4 worm cellular contexts compared by ENCODE assay signal in the genomic region with DNA sequence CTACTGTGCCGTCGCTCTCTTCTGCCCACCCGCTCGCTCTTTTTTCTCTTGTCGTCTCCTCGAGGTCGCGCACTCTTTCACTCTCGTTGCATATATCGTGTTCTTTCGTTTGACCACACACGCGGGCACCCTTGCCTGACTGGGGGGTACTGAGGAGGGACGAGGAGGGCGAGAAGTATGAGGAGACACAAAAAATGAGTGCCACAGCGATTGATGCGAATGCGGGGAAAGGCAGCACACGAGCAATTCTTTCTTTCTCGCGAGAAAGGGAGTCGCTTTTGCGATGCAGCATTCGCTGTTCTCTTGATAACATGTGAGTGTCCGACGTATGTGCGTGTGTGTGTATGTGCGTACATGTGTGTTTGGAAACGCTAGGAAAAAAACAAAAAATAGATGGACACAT.
TF ChIP-seq lines count a peak whose summit lies in the region.

No protein-coding gene starts in this region.

TF ChIP-seq in whole organism, L2 larva, 48 proteins besides CTCF, POLR2A, EP300 and RAD21 (continues in another document):
- peak; percentile 34 for TF ChIP-seq sma-3 (GFP tag; optimal IDR thresholded peaks at IDR 0.05; lab: Kevin White, UChicago)
- TF ChIP-seq elt-3 (tag; optimal IDR thresholded peaks at IDR 0.05; lab: Kevin White, UChicago), result no peak
- peak; percentile 11 for TF ChIP-seq nhr-25 (tag; optimal IDR thresholded peaks at IDR 0.05; lab: Kevin White, UChicago)
- TF ChIP-seq unc-62 (GFP tag; optimal IDR thresholded peaks at IDR 0.05; lab: Kevin White, UChicago), result peak; percentile 12
- peak; percentile 50 for TF ChIP-seq nhr-6 (tag; optimal IDR thresholded peaks at IDR 0.05; lab: Kevin White, UChicago)
- TF ChIP-seq zag-1 (tag; optimal IDR thresholded peaks at IDR 0.05; lab: Kevin White, UChicago), result peak; percentile 87
- peak; percentile 25 to 73 for TF ChIP-seq lsy-2 (tag; optimal IDR thresholded peaks at IDR 0.05; lab: Kevin White, UChicago)
- no peak for TF ChIP-seq nhr-77 (tag; optimal IDR thresholded peaks at IDR 0.05; lab: Kevin White, UChicago)
- TF ChIP-seq ztf-4 (tag; optimal IDR thresholded peaks at IDR 0.05; lab: Kevin White, UChicago), result peak; percentile 83
- TF ChIP-seq unc-39 (tag; optimal IDR thresholded peaks at IDR 0.05; lab: Kevin White, UChicago), result no peak
- TF ChIP-seq lin-13 (GFP tag; optimal IDR thresholded peaks at IDR 0.05; lab: Kevin White, UChicago), result peak; percentile 59
- TF ChIP-seq lin-11 (tag; optimal IDR thresholded peaks at IDR 0.05; lab: Kevin White, UChicago), result peak; percentile 64
- peak; percentile 93 for TF ChIP-seq F13H6.1 (tag; optimal IDR thresholded peaks at IDR 0.05; lab: Kevin White, UChicago)
- peak; percentile 92 for TF ChIP-seq C34F6.9 (tag; optimal IDR thresholded peaks at IDR 0.05; lab: Kevin White, UChicago)
- no peak for TF ChIP-seq blmp-1 (tag; optimal IDR thresholded peaks at IDR 0.05; lab: Kevin White, UChicago; ENCODE audit: insufficient read depth)
- peak; percentile 81 for TF ChIP-seq fos-1 (tag; optimal IDR thresholded peaks at IDR 0.05; lab: Kevin White, UChicago)
- TF ChIP-seq snpc-4 (tag; optimal IDR thresholded peaks at IDR 0.05; lab: Kevin White, UChicago), result peak; percentile 50
- TF ChIP-seq mbf-1 (tag; optimal IDR thresholded peaks at IDR 0.05; lab: Kevin White, UChicago), result no peak
- peak; percentile 95 for TF ChIP-seq nhr-129 (tag; optimal IDR thresholded peaks at IDR 0.05; lab: Kevin White, UChicago)
- TF ChIP-seq mdl-1 (tag; optimal IDR thresholded peaks at IDR 0.05; lab: Kevin White, UChicago), result peak; percentile 77 to 93
- TF ChIP-seq egl-27 (tag; optimal IDR thresholded peaks at IDR 0.05; lab: Kevin White, UChicago), result peak; percentile 79
- TF ChIP-seq nhr-21 (tag; optimal IDR thresholded peaks at IDR 0.05; lab: Kevin White, UChicago), result peak; percentile 74

TF ChIP-seq in whole organism, L4 larva, 104 proteins besides CTCF, POLR2A, EP300 and RAD21 (continues in another document):
- no peak for TF ChIP-seq mdt-29 (GFP tag; IDR thresholded peaks at IDR 0.05; lab: Robert Waterston, UW)
- TF ChIP-seq snpc-4 (tag; optimal IDR thresholded peaks at IDR 0.05; lab: Kevin White, UChicago), result no peak
- TF ChIP-seq zfp-2 (tag; optimal IDR thresholded peaks at IDR 0.05; lab: Kevin White, UChicago), result peak; percentile 33
- no peak for TF ChIP-seq Y105C5A.15 (GFP tag; IDR thresholded peaks at IDR 0.05; lab: Robert Waterston, UW)
- TF ChIP-seq nhr-25 (tag; optimal IDR thresholded peaks at IDR 0.05; lab: Kevin White, UChicago; ENCODE audit: borderline replicate concordance, insufficient read depth), result peak; percentile 75
- peak; percentile 94 for TF ChIP-seq mep-1 (tag; optimal IDR thresholded peaks at IDR 0.05; lab: Kevin White, UChicago)
- peak; percentile 86 for TF ChIP-seq nhr-11 (tag; optimal IDR thresholded peaks at IDR 0.05; lab: Kevin White, UChicago)
- peak; percentile 13 for TF ChIP-seq jun-1 (tag; optimal IDR thresholded peaks at IDR 0.05; lab: Kevin White, UChicago)
- TF ChIP-seq ceh-62 (tag; optimal IDR thresholded peaks at IDR 0.05; lab: Kevin White, UChicago), result no peak
- no peak for TF ChIP-seq daf-12 (tag; optimal IDR thresholded peaks at IDR 0.05; lab: Kevin White, UChicago)
- no peak for TF ChIP-seq daf-19 (GFP tag; conservative IDR thresholded peaks at IDR 0.05; lab: Robert Waterston, UW)
- peak; percentile 92 for TF ChIP-seq tra-1 (GFP tag; IDR thresholded peaks at IDR 0.05; lab: Robert Waterston, UW)
- TF ChIP-seq R02D3.7 (tag; optimal IDR thresholded peaks at IDR 0.05; lab: Kevin White, UChicago), result no peak
- 0 out of 4 replicates have a peak, but pooled peaks of 1 of the 2 experiments have one; percentile 33 for TF ChIP-seq madf-5 (GFP tag; IDR thresholded peaks at IDR 0.05; lab: Robert Waterston, UW)
- peak; percentile 64 for TF ChIP-seq nhr-77 (tag; optimal IDR thresholded peaks at IDR 0.05; lab: Kevin White, UChicago)
- TF ChIP-seq dve-1 (tag; optimal IDR thresholded peaks at IDR 0.05; lab: Kevin White, UChicago; ENCODE audit: insufficient read depth), result peak; percentile 83
- TF ChIP-seq ceh-20 (GFP tag; IDR thresholded peaks at IDR 0.05; lab: Robert Waterston, UW), result peak; percentile 57; the same call in 1 of the 2 replicates
- TF ChIP-seq hlh-11 (tag; optimal IDR thresholded peaks at IDR 0.05; lab: Kevin White, UChicago), result peak; percentile 91
- TF ChIP-seq nhr-76 (tag; optimal IDR thresholded peaks at IDR 0.05; lab: Kevin White, UChicago), result no peak
- 0 out of 2 replicates have a peak, but pooled peaks have one; percentile 6 for TF ChIP-seq arid-1 (GFP tag; conservative IDR thresholded peaks at IDR 0.05; lab: Robert Waterston, UW)
- peak; percentile 29 for TF ChIP-seq nhr-10 (tag; optimal IDR thresholded peaks at IDR 0.05; lab: Kevin White, UChicago)

TF ChIP-seq in whole organism, late embryonic, 69 proteins besides CTCF, POLR2A, EP300 and RAD21 (continues in another document):
- TF ChIP-seq nhr-11 (tag; optimal IDR thresholded peaks at IDR 0.05; lab: Kevin White, UChicago) (no peak), elt-4 (tag; optimal IDR thresholded peaks at IDR 0.05; lab: Kevin White, UChicago) (no peak), ceh-31 (tag; optimal IDR thresholded peaks at IDR 0.05; lab: Kevin White, UChicago) (peak; percentile 77), hlh-15 (tag; optimal IDR thresholded peaks at IDR 0.05; lab: Kevin White, UChicago) (no peak), ceh-9 (tag; optimal IDR thresholded peaks at IDR 0.05; lab: Kevin White, UChicago) (no peak), hlh-6 (tag; optimal IDR thresholded peaks at IDR 0.05; lab: Kevin White, UChicago) (peak; percentile 91), ahr-1 (tag; optimal IDR thresholded peaks at IDR 0.05; lab: Kevin White, UChicago) (no peak), tbx-7 (tag; optimal IDR thresholded peaks at IDR 0.05; lab: Kevin White, UChicago) (no peak), ama-1 (optimal IDR thresholded peaks at IDR 0.05; lab: Kevin White, UChicago) (no peak), dmd-4 (tag; optimal IDR thresholded peaks at IDR 0.05; lab: Kevin White, UChicago; ENCODE audit: borderline replicate concordance) (peak; percentile 66), elt-2 (tag; optimal IDR thresholded peaks at IDR 0.05; lab: Kevin White, UChicago) (peak; percentile 79), ref-2 (tag; optimal IDR thresholded peaks at IDR 0.05; lab: Kevin White, UChicago) (peak; percentile 73), T23F11.4 (GFP tag; optimal IDR thresholded peaks at IDR 0.05; lab: Kevin White, UChicago) (peak; percentile 14), rnt-1 (tag; optimal IDR thresholded peaks at IDR 0.05; lab: Kevin White, UChicago) (peak; percentile 72), C38D4.7 (GFP tag; optimal IDR thresholded peaks at IDR 0.05; lab: Kevin White, UChicago) (no peak), ceh-2 (tag; optimal IDR thresholded peaks at IDR 0.05; lab: Kevin White, UChicago) (peak; percentile 57), Y22D7AL.16 (tag; optimal IDR thresholded peaks at IDR 0.05; lab: Kevin White, UChicago) (peak; percentile 48), ceh-22 (tag; optimal IDR thresholded peaks at IDR 0.05; lab: Kevin White, UChicago) (no peak), syd-9 (tag; optimal IDR thresholded peaks at IDR 0.05; lab: Kevin White, UChicago) (peak; percentile 74), pha-2 (tag; optimal IDR thresholded peaks at IDR 0.05; lab: Kevin White, UChicago) (peak; percentile 77), ceh-19 (GFP tag; optimal IDR thresholded peaks at IDR 0.05; lab: Kevin White, UChicago) (no peak), K09A11.1 (tag; optimal IDR thresholded peaks at IDR 0.05; lab: Kevin White, UChicago; ENCODE audit: insufficient read depth) (no peak), unc-55 (GFP tag; optimal IDR thresholded peaks at IDR 0.05; lab: Kevin White, UChicago) (peak; percentile 41), che-1 (tag; optimal IDR thresholded peaks at IDR 0.05; lab: Kevin White, UChicago) (no peak)

TF ChIP-seq in whole organism, mixed stage, embryonic, 35 proteins besides CTCF, POLR2A, EP300 and RAD21:
- no peak for TF ChIP-seq snpc-4 (tag; optimal IDR thresholded peaks at IDR 0.05; lab: Kevin White, UChicago)
- TF ChIP-seq bed-3 (GFP tag; optimal IDR thresholded peaks at IDR 0.05; lab: Kevin White, UChicago), result no peak
- peak; percentile 50 for TF ChIP-seq drap-1 (GFP tag; optimal IDR thresholded peaks at IDR 0.05; lab: Kevin White, UChicago)
- TF ChIP-seq cnd-1 (tag; optimal IDR thresholded peaks at IDR 0.05; lab: Kevin White, UChicago), result peak; percentile 66
- TF ChIP-seq ztf-11 (tag; optimal IDR thresholded peaks at IDR 0.05; lab: Kevin White, UChicago), result peak; percentile 63
- peak; percentile 71 for TF ChIP-seq M03D4.4 (tag; optimal IDR thresholded peaks at IDR 0.05; lab: Kevin White, UChicago)
- TF ChIP-seq mls-2 (tag; optimal IDR thresholded peaks at IDR 0.05; lab: Kevin White, UChicago), result peak; percentile 82
- peak; percentile 46 for TF ChIP-seq mep-1 (tag; optimal IDR thresholded peaks at IDR 0.05; lab: Kevin White, UChicago)
- peak; percentile 29 for TF ChIP-seq hlh-1 (tag; optimal IDR thresholded peaks at IDR 0.05; lab: Kevin White, UChicago)
- peak; percentile 8 for TF ChIP-seq flh-1 (GFP tag; optimal IDR thresholded peaks at IDR 0.05; lab: Kevin White, UChicago)
- TF ChIP-seq ceh-83 (GFP tag; optimal IDR thresholded peaks at IDR 0.05; lab: Kevin White, UChicago), result peak; percentile 49
- no peak for TF ChIP-seq nhr-28 (tag; optimal IDR thresholded peaks at IDR 0.05; lab: Kevin White, UChicago)
- TF ChIP-seq ham-2 (GFP tag; optimal IDR thresholded peaks at IDR 0.05; lab: Kevin White, UChicago), result peak; percentile 43
- peak; percentile 48 for TF ChIP-seq unc-39 (tag; optimal IDR thresholded peaks at IDR 0.05; lab: Kevin White, UChicago)
- peak; percentile 64 for TF ChIP-seq sptf-1 (tag; optimal IDR thresholded peaks at IDR 0.05; lab: Kevin White, UChicago)
- TF ChIP-seq nhr-2 (tag; optimal IDR thresholded peaks at IDR 0.05; lab: Kevin White, UChicago), result peak; percentile 67
- TF ChIP-seq ces-1 (GFP tag; optimal IDR thresholded peaks at IDR 0.05; lab: Kevin White, UChicago), result peak; percentile 35
- TF ChIP-seq unc-120 (tag; optimal IDR thresholded peaks at IDR 0.05; lab: Kevin White, UChicago; ENCODE audit: poor library complexity, severe bottlenecking), result peak; percentile 87
- no peak for TF ChIP-seq elt-3 (tag; optimal IDR thresholded peaks at IDR 0.05; lab: Kevin White, UChicago)
